Worm (Caenorhabditis elegans) whole organism, L4 larva: Measurements from ENCODE around the gene srd-15.

ENCODE experiments used
- ama-1 ChIP-seq: fragments of 150-350 bp; optimal IDR thresholded peaks from 2 replicates; lab custom pipeline; 2014; ENCODE audit warnings: inconsistent platforms, mixed read lengths
- mep-1 ChIP-seq: fragments of 150-350 bp; sonication (generic microtip); optimal IDR thresholded peaks from 3 replicates; lab custom pipeline; 2014; ENCODE audit warnings: missing biosample characterization, missing genetic modification characterization
- unc-39 ChIP-seq: sonication (generic microtip); optimal IDR thresholded peaks from 2 replicates; lab custom pipeline; 2017; ENCODE audit warnings: missing biosample characterization, missing genetic modification characterization

- TF ChIP-seq unc-39 (tag; lab: Kevin White, UChicago) (no peak), ama-1 (no peak), mep-1 (tag; lab: Kevin White, UChicago) (no peak)
Observed at ce11 chrV:5895021-5895420, 11.1 kb downstream of the srd-15 start, which contains the start of gene grd-9.
